Fruit fly (Drosophila melanogaster) whole organism, embryonic: Measurements from ENCODE around the gene CG32590.

ENCODE experiments used
- Bdp1 ChIP-seq: fragments of 200-800 bp; sonication (Bioruptor generic); optimal IDR thresholded peaks from 3 replicates; lab custom pipeline; 2016; ENCODE audit warnings: missing biosample characterization, missing genetic modification characterization
- CG10565 ChIP-seq: fragments of 200-800 bp; sonication (Bioruptor generic); optimal IDR thresholded peaks from 3 replicates; lab custom pipeline; 2016; ENCODE audit warnings: missing biosample characterization, mild to moderate bottlenecking, missing genetic modification characterization
- CG11504 ChIP-seq: fragments of 200-800 bp; sonication (Bioruptor generic); optimal IDR thresholded peaks from 3 replicates; lab custom pipeline; 2019; ENCODE audit warnings: missing biosample characterization, mild to moderate bottlenecking, missing genetic modification characterization, moderate library complexity
- CG14441 ChIP-seq: fragments of 200-800 bp; sonication (Bioruptor generic); IDR thresholded peaks from 2 replicates; pipeline ENCODE4 v1.3.6; 2022; ENCODE audit warnings: missing biosample characterization, missing genetic modification characterization
- CG14710 ChIP-seq: fragments of 200-800 bp; sonication (Bioruptor generic); optimal IDR thresholded peaks from 3 replicates; lab custom pipeline; 2019; ENCODE audit warnings: missing biosample characterization, mild to moderate bottlenecking, missing genetic modification characterization, moderate library complexity
- CG15696 ChIP-seq: fragments of 200-800 bp; sonication (Bioruptor generic); optimal IDR thresholded peaks from 2 replicates; lab custom pipeline; 2019; ENCODE audit warnings: missing biosample characterization, mild to moderate bottlenecking, missing genetic modification characterization, moderate library complexity
- CG1792 ChIP-seq: fragments of 200-800 bp; sonication (Bioruptor generic); optimal IDR thresholded peaks from 2 replicates; lab custom pipeline; 2016; ENCODE audit warnings: missing biosample characterization, missing genetic modification characterization
- CG18011 ChIP-seq: fragments of 200-800 bp; sonication (Bioruptor generic); optimal IDR thresholded peaks from 2 replicates; lab custom pipeline; 2017; ENCODE audit warnings: missing biosample characterization, missing genetic modification characterization, mild to moderate bottlenecking, moderate library complexity, missing genotype
- CG18262 ChIP-seq: fragments of 200-800 bp; optimal IDR thresholded peaks from 3 replicates; lab custom pipeline; 2019; ENCODE audit warnings: missing biosample characterization, mild to moderate bottlenecking, missing genetic modification characterization, moderate library complexity
- CG2120 ChIP-seq: fragments of 200-800 bp; sonication (Bioruptor generic); optimal IDR thresholded peaks from 3 replicates; lab custom pipeline; 2016; ENCODE audit warnings: missing biosample characterization, missing genetic modification characterization
- CG3407 ChIP-seq: fragments of 200-800 bp; sonication (Bioruptor generic); optimal IDR thresholded peaks from 2 replicates; lab custom pipeline; 2018; ENCODE audit warnings: missing biosample characterization, mild to moderate bottlenecking, missing genetic modification characterization
- CG34224 ChIP-seq: fragments of 200-800 bp; sonication (Bioruptor generic); IDR thresholded peaks from 3 replicates; pipeline ENCODE4 v1.3.6; 2022; ENCODE audit warnings: missing biosample characterization, missing genetic modification characterization; ENCODE audit not compliant: partially characterized antibody
- CG43689 ChIP-seq: fragments of 200-800 bp; sonication (Bioruptor generic); IDR thresholded peaks from 2 replicates; pipeline ENCODE4 v1.3.6; 2022; ENCODE audit warnings: missing biosample characterization, missing genetic modification characterization
- CG6683 ChIP-seq: fragments of 200-800 bp; sonication (Bioruptor generic); optimal IDR thresholded peaks from 2 replicates; lab custom pipeline; 2017; ENCODE audit warnings: missing biosample characterization, mild to moderate bottlenecking, missing genetic modification characterization, missing genetic modification reagents
- CG8089 ChIP-seq: fragments of 200-800 bp; sonication (Bioruptor generic); optimal IDR thresholded peaks from 3 replicates; lab custom pipeline; 2016; ENCODE audit warnings: missing biosample characterization, missing genetic modification characterization
- CG8281 ChIP-seq: fragments of 200-800 bp; sonication (Bioruptor generic); optimal IDR thresholded peaks from 2 replicates; lab custom pipeline; 2018; ENCODE audit warnings: missing biosample characterization, mild to moderate bottlenecking, missing genetic modification characterization, moderate library complexity
- Camta ChIP-seq: fragments of 200-800 bp; sonication (Bioruptor generic); optimal IDR thresholded peaks from 2 replicates; lab custom pipeline; 2016; ENCODE audit warnings: missing biosample characterization, missing genetic modification characterization
- CrebB ChIP-seq: fragments of 200-800 bp; sonication (Bioruptor generic); optimal IDR thresholded peaks from 3 replicates; lab custom pipeline; 2018; ENCODE audit warnings: missing biosample characterization, mild to moderate bottlenecking, missing genetic modification characterization
- Deaf1 ChIP-seq: fragments of 200-800 bp; optimal IDR thresholded peaks from 3 replicates; lab custom pipeline; 2019; ENCODE audit warnings: missing biosample characterization, mild to moderate bottlenecking, missing genetic modification characterization, moderate library complexity
- Dip2 ChIP-seq: fragments of 200-800 bp; sonication (Bioruptor generic); IDR thresholded peaks from 2 replicates; pipeline ENCODE4 v1.3.6; 2022; ENCODE audit warnings: missing biosample characterization, missing genetic modification characterization
- Dip3 ChIP-seq: fragments of 200-800 bp; sonication (Bioruptor generic); optimal IDR thresholded peaks from 3 replicates; lab custom pipeline; 2016; ENCODE audit warnings: missing biosample characterization, missing genetic modification characterization
- Dll ChIP-seq: fragments of 200-800 bp; sonication (Bioruptor generic); IDR thresholded peaks from 4 replicates; pipeline ENCODE4 v1.3.6; 2022; ENCODE audit warnings: missing biosample characterization, missing genetic modification characterization; ENCODE audit not compliant: partially characterized antibody
- Eip74EF ChIP-seq, 2 experiments: fragments of 200-800 bp in 1 of 2; fragments of >200 bp in 1 of 2; sonication (Bioruptor generic) in 1 of 2; optimal IDR thresholded peaks; 2 replicates each; lab custom pipeline; 2017 to 2019; ENCODE audit warnings: missing biosample characterization in 2 of 2, missing genetic modification characterization in 2 of 2, mild to moderate bottlenecking in 1 of 2, moderate library complexity in 1 of 2
- Elba2 ChIP-seq: fragments of 200-800 bp; sonication (Bioruptor generic); optimal IDR thresholded peaks from 3 replicates; lab custom pipeline; 2016; ENCODE audit warnings: missing biosample characterization, missing genetic modification characterization
- Lpt ChIP-seq: fragments of >200 bp; optimal IDR thresholded peaks from 2 replicates; lab custom pipeline; 2018; ENCODE audit warnings: missing biosample characterization, missing genetic modification characterization
- NFAT ChIP-seq: fragments of 200-800 bp; sonication (Bioruptor generic); IDR thresholded peaks from 2 replicates; pipeline ENCODE4 v1.3.6; 2022; ENCODE audit warnings: missing biosample characterization, missing genetic modification characterization
- Six4 ChIP-seq: fragments of 200-800 bp; sonication (Bioruptor generic); optimal IDR thresholded peaks from 2 replicates; lab custom pipeline; 2016; ENCODE audit warnings: missing biosample characterization, missing genetic modification characterization
- Sry-β ChIP-seq: fragments of 200-800 bp; sonication (Bioruptor generic); optimal IDR thresholded peaks from 2 replicates; lab custom pipeline; 2018; ENCODE audit warnings: missing biosample characterization, mild to moderate bottlenecking, missing genetic modification characterization, moderate library complexity
- bowl ChIP-seq: fragments of 200-800 bp; sonication (Bioruptor generic); IDR thresholded peaks from 2 replicates; pipeline ENCODE4 v1.3.6; 2022; ENCODE audit warnings: missing biosample characterization, missing genetic modification characterization
- chinmo ChIP-seq: fragments of 200-800 bp; sonication (Bioruptor generic); IDR thresholded peaks from 4 replicates; pipeline ENCODE4 v1.3.6; 2022; ENCODE audit warnings: missing biosample characterization, missing genetic modification characterization; ENCODE audit not compliant: partially characterized antibody
- chn ChIP-seq: fragments of 200-800 bp; sonication (Bioruptor generic); optimal IDR thresholded peaks from 2 replicates; lab custom pipeline; 2016; ENCODE audit warnings: missing biosample characterization, missing genetic modification characterization
- crc ChIP-seq: fragments of 200-800 bp; sonication (Bioruptor generic); optimal IDR thresholded peaks from 2 replicates; lab custom pipeline; 2016; ENCODE audit warnings: missing biosample characterization, missing genetic modification characterization
- da ChIP-seq: fragments of 200-800 bp; sonication (Bioruptor generic); optimal IDR thresholded peaks from 2 replicates; lab custom pipeline; 2016; ENCODE audit warnings: missing biosample characterization, missing genetic modification characterization
- fd102C ChIP-seq: fragments of 200-800 bp; sonication (Bioruptor generic); optimal IDR thresholded peaks from 2 replicates; lab custom pipeline; 2018; ENCODE audit warnings: missing biosample characterization, mild to moderate bottlenecking, missing genetic modification characterization, moderate library complexity
- gem ChIP-seq: fragments of 200-800 bp; sonication (Bioruptor generic); optimal IDR thresholded peaks from 2 replicates; lab custom pipeline; 2019; ENCODE audit warnings: missing biosample characterization, mild to moderate bottlenecking, missing genetic modification characterization, moderate library complexity
- gsb-n ChIP-seq: fragments of 200-800 bp; sonication (Bioruptor generic); optimal IDR thresholded peaks from 3 replicates; lab custom pipeline; 2018; ENCODE audit warnings: missing biosample characterization, mild to moderate bottlenecking, missing genetic modification characterization
- gt ChIP-seq: fragments of 200-800 bp; sonication (Bioruptor generic); IDR thresholded peaks from 2 replicates; pipeline ENCODE4 v1.3.6; 2022; ENCODE audit warnings: missing biosample characterization, missing genetic modification characterization
- lilli ChIP-seq: fragments of 200-800 bp; sonication (Bioruptor generic); optimal IDR thresholded peaks from 3 replicates; lab custom pipeline; 2016; ENCODE audit warnings: missing biosample characterization, missing genetic modification characterization
- lov ChIP-seq, 2 experiments: fragments of 200-800 bp in 1 of 2; fragments of >200 bp in 1 of 2; sonication (Bioruptor generic) in 1 of 2; IDR thresholded peaks in 1 of 2; optimal IDR thresholded peaks in 1 of 2; 2 replicates in 1 of 2; 3 replicates in 1 of 2; pipeline versions ENCODE4 v1.3.6 to Lab custom; 2017 to 2022; ENCODE audit warnings: missing biosample characterization in 1 of 2, missing genetic modification characterization in 1 of 2
- maf-S ChIP-seq: fragments of 200-800 bp; sonication (Bioruptor generic); optimal IDR thresholded peaks from 2 replicates; lab custom pipeline; 2016; ENCODE audit warnings: missing biosample characterization, missing genetic modification characterization
- org-1 ChIP-seq: fragments of 200-800 bp; sonication (Bioruptor generic); optimal IDR thresholded peaks from 2 replicates; lab custom pipeline; 2017; ENCODE audit warnings: missing biosample characterization, missing genetic modification characterization
- pum ChIP-seq: fragments of 200-800 bp; sonication (Bioruptor generic); optimal IDR thresholded peaks from 2 replicates; lab custom pipeline; 2016; ENCODE audit warnings: missing biosample characterization, missing genetic modification characterization
- repo ChIP-seq: fragments of 200-800 bp; sonication (Bioruptor generic); optimal IDR thresholded peaks from 2 replicates; lab custom pipeline; 2016; ENCODE audit warnings: missing biosample characterization, missing genetic modification characterization
- run ChIP-seq: fragments of 200-800 bp; sonication (Bioruptor generic); optimal IDR thresholded peaks from 3 replicates; lab custom pipeline; 2018; ENCODE audit warnings: missing biosample characterization, mild to moderate bottlenecking, missing genetic modification characterization
- sd ChIP-seq: fragments of 200-800 bp; sonication (Bioruptor generic); optimal IDR thresholded peaks from 3 replicates; lab custom pipeline; 2018; ENCODE audit warnings: missing biosample characterization, mild to moderate bottlenecking, missing genetic modification characterization, moderate library complexity
- sob ChIP-seq: fragments of 200-800 bp; sonication (Bioruptor generic); IDR thresholded peaks from 2 replicates; pipeline ENCODE4 v1.3.6; 2022; ENCODE audit warnings: missing biosample characterization, missing genetic modification characterization
- tin ChIP-seq: fragments of 200-800 bp; sonication (Bioruptor generic); optimal IDR thresholded peaks from 3 replicates; lab custom pipeline; 2016; ENCODE audit warnings: missing biosample characterization, missing genetic modification characterization
- ttk ChIP-seq: fragments of 200-800 bp; sonication (Bioruptor generic); IDR thresholded peaks from 2 replicates; pipeline ENCODE4 v2.1.2; 2022; ENCODE audit warnings: missing biosample characterization, missing genetic modification characterization
- wek ChIP-seq: fragments of 200-800 bp; sonication (Bioruptor generic); optimal IDR thresholded peaks from 3 replicates; lab custom pipeline; 2018; ENCODE audit warnings: missing biosample characterization, mild to moderate bottlenecking, missing genetic modification characterization, moderate library complexity

CG32590 gene

dm6 chrX:14839739-14840347 is 937 bp upstream of the CG32590 start (continued):
- TF ChIP-seq gsb-n (tag; lab: Kevin White, UChicago), result no peak
- TF ChIP-seq Dip3 (GFP tag; lab: Kevin White, UChicago), result peak; percentile 28
- TF ChIP-seq CG11504, result peak; percentile 13
- 0 out of 4 replicates have a peak, but pooled peaks have one; percentile 68 for TF ChIP-seq chinmo (GFP tag; lab: Robert Waterston, UW)
- no peak for TF ChIP-seq gt (GFP tag; lab: Robert Waterston, UW)
- TF ChIP-seq CrebB (tag; lab: Kevin White, UChicago), result peak; percentile 23
- no peak for TF ChIP-seq run
- no peak for TF ChIP-seq CG34224 (GFP tag; lab: Robert Waterston, UW)
- no peak for TF ChIP-seq CG10565 (GFP tag; lab: Kevin White, UChicago)
- TF ChIP-seq sd (tag; lab: Kevin White, UChicago), result peak; percentile 88
- peak; percentile 52 for TF ChIP-seq CG14441
- TF ChIP-seq fd102C (GFP tag; lab: Kevin White, UChicago), result no peak
- no peak for TF ChIP-seq Camta (GFP tag; lab: Kevin White, UChicago)
- peak; percentile 52 for TF ChIP-seq gem (tag; lab: Kevin White, UChicago)
- no peak for TF ChIP-seq Dip2
- peak; percentile 81 for TF ChIP-seq CG2120
- no peak for TF ChIP-seq Sry-β (GFP tag; lab: Kevin White, UChicago)
- TF ChIP-seq Dll (GFP tag; lab: Robert Waterston, UW), result no peak
- no peak for TF ChIP-seq CG14710 (tag; lab: Kevin White, UChicago)
- no peak for TF ChIP-seq chn (GFP tag; lab: Kevin White, UChicago)
- TF ChIP-seq CG43689 (GFP tag; lab: Robert Waterston, UW), result no peak
- no peak for TF ChIP-seq CG8281 (tag; lab: Kevin White, UChicago)
- TF ChIP-seq NFAT (GFP tag; lab: Robert Waterston, UW), result peak; percentile 66; the same call in 1 of the 2 replicates
- no peak for TF ChIP-seq CG18262
- TF ChIP-seq Elba2, result no peak
- TF ChIP-seq CG3407 (GFP tag; lab: Kevin White, UChicago), result no peak
- TF ChIP-seq bowl (GFP tag; lab: Robert Waterston, UW), result peak; percentile 23; the same call in 1 of the 2 replicates
- peak; percentile 60; the same call in 1 of the 2 replicates for TF ChIP-seq ttk (GFP tag; lab: Robert Waterston, UW)
- no peak for TF ChIP-seq CG18011 (GFP tag; lab: Kevin White, UChicago)
- peak; percentile 59 for TF ChIP-seq lilli (GFP tag; lab: Kevin White, UChicago)
- peak; percentile 30 for TF ChIP-seq maf-S (GFP tag; lab: Kevin White, UChicago)
- no peak for TF ChIP-seq Lpt (GFP tag; lab: Kevin White, UChicago)
- TF ChIP-seq wek (GFP tag; lab: Kevin White, UChicago), result no peak
- TF ChIP-seq Six4 (GFP tag; lab: Kevin White, UChicago), result no peak
- TF ChIP-seq da (GFP tag; lab: Kevin White, UChicago), result peak; percentile 15
- no peak for TF ChIP-seq Deaf1 (tag; lab: Kevin White, UChicago)
- peak; percentile 42 for TF ChIP-seq crc (GFP tag; lab: Kevin White, UChicago)
- TF ChIP-seq CG15696 (tag; lab: Kevin White, UChicago), result no peak
- no peak for TF ChIP-seq repo (GFP tag; lab: Kevin White, UChicago)
- TF ChIP-seq sob (GFP tag; lab: Robert Waterston, UW), result peak; percentile 77
- no peak for TF ChIP-seq CG8089 (GFP tag; lab: Kevin White, UChicago)
- TF ChIP-seq lov (optimal IDR thresholded peaks at IDR 0.05; lab: Kevin White, UChicago), result no peak
- 0 out of 3 replicates have a peak, but pooled peaks have one; percentile 22 for TF ChIP-seq lov (GFP tag; IDR thresholded peaks at IDR 0.05; lab: Robert Waterston, UW)
- TF ChIP-seq CG6683 (GFP tag; lab: Kevin White, UChicago), result no peak
- no peak for TF ChIP-seq CG1792 (GFP tag; lab: Kevin White, UChicago)
- TF ChIP-seq Eip74EF (GFP tag; optimal IDR thresholded peaks at IDR 0.05; lab: Kevin White, UChicago), result no peak
- peak; percentile 30 for TF ChIP-seq Bdp1
- TF ChIP-seq pum (GFP tag; lab: Kevin White, UChicago), result peak; percentile 15
- peak; percentile 17 for TF ChIP-seq org-1 (GFP tag; lab: Kevin White, UChicago)
- TF ChIP-seq tin (GFP tag; lab: Kevin White, UChicago), result peak; percentile 14
